Worm (Caenorhabditis elegans) whole organism, young adult: Measurements from ENCODE around the gene gur-5.

Experiments used
- B0019.2 ChIP-seq: fragments of 200-800 bp; sonication (Bioruptor generic); conservative IDR thresholded peaks from 2 replicates; pipeline ENCODE4 v1.3.6; 2022; ENCODE audit warnings: missing genetic modification reagents, missing genetic modification characterization, missing compliant biosample characterization
- B0035.1 ChIP-seq: sonication (generic microtip); optimal IDR thresholded peaks from 2 replicates; lab custom pipeline; 2016; ENCODE audit warnings: missing genetic modification characterization, mild to moderate bottlenecking, missing compliant biosample characterization, missing genotype, missing genetic modification reagents
- B0261.1 ChIP-seq: sonication (generic microtip); optimal IDR thresholded peaks from 2 replicates; lab custom pipeline; 2016; ENCODE audit warnings: mild to moderate bottlenecking, missing genetic modification characterization, moderate library complexity, missing compliant biosample characterization
- C17E4.6 ChIP-seq: fragments of 200-800 bp; sonication (Bioruptor generic); IDR thresholded peaks from 2 replicates; pipeline ENCODE4 v1.3.6; 2022; ENCODE audit warnings: missing genetic modification reagents, missing genetic modification characterization, missing compliant biosample characterization
- F57C9.4 ChIP-seq: sonication (generic microtip); optimal IDR thresholded peaks from 2 replicates; lab custom pipeline; 2017; ENCODE audit warnings: mild to moderate bottlenecking, missing genetic modification characterization, missing compliant biosample characterization
- K11D2.4 ChIP-seq: fragments of 200-800 bp; sonication (Bioruptor generic); IDR thresholded peaks from 2 replicates; pipeline ENCODE4 v1.3.6; 2022; ENCODE audit warnings: missing genetic modification reagents, missing genetic modification characterization, missing compliant biosample characterization
- T26A5.8 ChIP-seq: sonication (generic microtip); optimal IDR thresholded peaks from 2 replicates; lab custom pipeline; 2016; ENCODE audit warnings: missing genetic modification characterization, missing compliant biosample characterization
- Y67H2A.10 ChIP-seq: fragments of 200-800 bp; sonication (Bioruptor generic); conservative IDR thresholded peaks from 2 replicates; pipeline ENCODE4 v1.3.6; 2022; ENCODE audit warnings: missing genetic modification reagents, missing genetic modification characterization, missing compliant biosample characterization
- Y95B8A.8 ChIP-seq: fragments of 200-800 bp; sonication (Bioruptor generic); IDR thresholded peaks from 2 replicates; pipeline ENCODE4 v1.3.6; 2022; ENCODE audit warnings: missing genetic modification reagents, missing genetic modification characterization, missing compliant biosample characterization
- aptf-3 ChIP-seq: fragments of 200-800 bp; sonication (Bioruptor generic); IDR thresholded peaks from 2 replicates; pipeline ENCODE4 v1.3.6; 2022; ENCODE audit warnings: missing genetic modification characterization, missing compliant biosample characterization
- atf-7 ChIP-seq: sonication (generic microtip); optimal IDR thresholded peaks from 2 replicates; lab custom pipeline; 2017; ENCODE audit warnings: mild to moderate bottlenecking, missing genetic modification characterization, missing compliant biosample characterization
- athp-1 ChIP-seq: sonication (generic microtip); optimal IDR thresholded peaks from 2 replicates; lab custom pipeline; 2017; ENCODE audit warnings: mild to moderate bottlenecking, missing genetic modification characterization, missing compliant biosample characterization
- bed-2 ChIP-seq: fragments of 200-800 bp; sonication (Bioruptor generic); IDR thresholded peaks from 2 replicates; pipeline ENCODE4 v1.3.6; 2022; ENCODE audit warnings: missing genetic modification reagents, missing genetic modification characterization, missing compliant biosample characterization
- ccch-3 ChIP-seq: fragments of 200-800 bp; sonication (Bioruptor generic); optimal IDR thresholded peaks from 2 replicates; lab custom pipeline; 2018; ENCODE audit warnings: mild to moderate bottlenecking, missing genetic modification characterization, missing compliant biosample characterization
- cebp-2 ChIP-seq: fragments of 200-800 bp; sonication (Bioruptor generic); IDR thresholded peaks from 2 replicates; pipeline ENCODE4 v1.3.6; 2022; ENCODE audit warnings: missing genetic modification characterization, missing compliant biosample characterization
- ceh-79 ChIP-seq: sonication (generic microtip); optimal IDR thresholded peaks from 2 replicates; lab custom pipeline; 2017; ENCODE audit warnings: mild to moderate bottlenecking, missing genetic modification characterization, missing compliant biosample characterization
- dpff-1 ChIP-seq: sonication (generic microtip); optimal IDR thresholded peaks from 2 replicates; lab custom pipeline; 2017; ENCODE audit warnings: mild to moderate bottlenecking, missing genetic modification characterization, missing compliant biosample characterization
- ekl-4 ChIP-seq: fragments of 200-800 bp; sonication (Bioruptor generic); IDR thresholded peaks from 2 replicates; pipeline ENCODE4 v1.3.6; 2022; ENCODE audit warnings: missing genetic modification reagents, missing genetic modification characterization, missing compliant biosample characterization
- fkh-3 ChIP-seq: sonication (generic microtip); optimal IDR thresholded peaks from 2 replicates; lab custom pipeline; 2016; ENCODE audit warnings: mild to moderate bottlenecking, missing genetic modification characterization, missing compliant biosample characterization
- him-1 ChIP-seq: sonication (generic microtip); optimal IDR thresholded peaks from 2 replicates; lab custom pipeline; 2016; ENCODE audit warnings: missing genotype, missing genetic modification reagents, missing genetic modification characterization, missing compliant biosample characterization
- hmg-20 ChIP-seq: fragments of 200-800 bp; sonication (Bioruptor generic); IDR thresholded peaks from 2 replicates; pipeline ENCODE4 v1.3.6; 2022; ENCODE audit warnings: missing genetic modification reagents, missing genetic modification characterization, missing compliant biosample characterization
- hrde-1 ChIP-seq: sonication (generic microtip); optimal IDR thresholded peaks from 2 replicates; lab custom pipeline; 2016; ENCODE audit warnings: missing genetic modification characterization, mild to moderate bottlenecking, missing compliant biosample characterization, moderate library complexity, missing genotype, missing genetic modification reagents, borderline replicate concordance
- lin-35 ChIP-seq, 3 experiments: fragments of 150-350 bp in 2 of 3; sonication (generic microtip) in 1 of 3; optimal IDR thresholded peaks; 2 replicates each; lab custom pipeline; 2014 to 2018; ENCODE audit warnings: missing biosample characterization in 3 of 3, missing genetic modification characterization in 3 of 3, missing genetic modification reagents in 3 of 3
- lin-40 ChIP-seq: sonication (generic microtip); optimal IDR thresholded peaks from 2 replicates; lab custom pipeline; 2016; ENCODE audit warnings: missing genetic modification characterization, mild to moderate bottlenecking, missing compliant biosample characterization, missing genotype, missing genetic modification reagents
- lin-54 ChIP-seq: fragments of 200-800 bp; sonication (Bioruptor generic); optimal IDR thresholded peaks from 2 replicates; lab custom pipeline; 2018; ENCODE audit warnings: mild to moderate bottlenecking, missing genetic modification characterization, missing compliant biosample characterization
- lir-1 ChIP-seq: fragments of 200-800 bp; sonication (Bioruptor generic); conservative IDR thresholded peaks from 2 replicates; pipeline ENCODE4 v1.3.6; 2022; ENCODE audit warnings: missing genetic modification reagents, missing genetic modification characterization, missing compliant biosample characterization
- mcd-1 ChIP-seq: fragments of 200-800 bp; sonication (Bioruptor generic); IDR thresholded peaks from 2 replicates; pipeline ENCODE4 v1.3.6; 2022; ENCODE audit warnings: missing genetic modification reagents, missing genetic modification characterization, missing compliant biosample characterization
- mel-28 ChIP-seq: sonication (generic microtip); optimal IDR thresholded peaks from 2 replicates; lab custom pipeline; 2016; ENCODE audit warnings: borderline replicate concordance, mild to moderate bottlenecking, missing genetic modification characterization, missing compliant biosample characterization
- mxl-1 ChIP-seq: sonication (generic microtip); optimal IDR thresholded peaks from 2 replicates; lab custom pipeline; 2016; ENCODE audit warnings: missing genetic modification characterization, missing compliant biosample characterization
- nfya-2 ChIP-seq: fragments of 200-800 bp; sonication (Bioruptor generic); IDR thresholded peaks from 2 replicates; pipeline ENCODE4 v1.3.6; 2022; ENCODE audit warnings: missing genetic modification reagents, missing genetic modification characterization, missing compliant biosample characterization
- repo-1 ChIP-seq: sonication (generic microtip); optimal IDR thresholded peaks from 2 replicates; lab custom pipeline; 2017; ENCODE audit warnings: mild to moderate bottlenecking, missing genetic modification characterization, missing compliant biosample characterization
- sdz-38 ChIP-seq: sonication (generic microtip); optimal IDR thresholded peaks from 2 replicates; lab custom pipeline; 2016; ENCODE audit warnings: missing genotype, missing genetic modification characterization, missing compliant biosample characterization
- snpc-1.3 ChIP-seq: sonication (generic microtip); optimal IDR thresholded peaks from 2 replicates; lab custom pipeline; 2017; ENCODE audit warnings: missing genetic modification characterization, mild to moderate bottlenecking, missing compliant biosample characterization, antibody characterized with exemption, moderate library complexity, missing genotype, missing genetic modification reagents; ENCODE audit not compliant: insufficient read depth
- snpc-3.4 ChIP-seq: sonication (generic microtip); optimal IDR thresholded peaks from 2 replicates; lab custom pipeline; 2017; ENCODE audit warnings: missing genetic modification characterization, mild to moderate bottlenecking, missing compliant biosample characterization, antibody characterized with exemption, moderate library complexity, missing genotype, missing genetic modification reagents
- somi-1 ChIP-seq: fragments of 200-800 bp; sonication (Bioruptor generic); optimal IDR thresholded peaks from 2 replicates; lab custom pipeline; 2018; ENCODE audit warnings: mild to moderate bottlenecking, missing genetic modification characterization, missing compliant biosample characterization
- sptf-2 ChIP-seq: fragments of 200-800 bp; sonication (Bioruptor generic); optimal IDR thresholded peaks from 2 replicates; lab custom pipeline; 2018; ENCODE audit warnings: mild to moderate bottlenecking, missing genetic modification characterization, missing compliant biosample characterization
- tlf-1 ChIP-seq: fragments of 200-800 bp; sonication (Bioruptor generic); optimal IDR thresholded peaks from 2 replicates; lab custom pipeline; 2018; ENCODE audit warnings: mild to moderate bottlenecking, missing genetic modification characterization, missing compliant biosample characterization
- unc-130 ChIP-seq: sonication (generic microtip); optimal IDR thresholded peaks from 2 replicates; lab custom pipeline; 2016; ENCODE audit warnings: missing genetic modification reagents, missing genetic modification characterization, missing compliant biosample characterization
- zfh-2 ChIP-seq: fragments of 200-800 bp; sonication (Bioruptor generic); conservative IDR thresholded peaks from 2 replicates; pipeline ENCODE4 v1.3.6; 2022; ENCODE audit warnings: missing genetic modification reagents, missing genetic modification characterization, missing compliant biosample characterization
- ztf-22 ChIP-seq: fragments of 200-800 bp; sonication (Bioruptor generic); optimal IDR thresholded peaks from 2 replicates; lab custom pipeline; 2018; ENCODE audit warnings: mild to moderate bottlenecking, missing genetic modification characterization, moderate library complexity, missing compliant biosample characterization
- ztf-26 ChIP-seq: sonication (generic microtip); optimal IDR thresholded peaks from 2 replicates; lab custom pipeline; 2017; ENCODE audit warnings: missing genetic modification characterization, missing compliant biosample characterization
- ztf-28 ChIP-seq: fragments of 200-800 bp; sonication (Bioruptor generic); IDR thresholded peaks from 2 replicates; pipeline ENCODE4 v1.3.6; 2022; ENCODE audit warnings: missing genetic modification reagents, missing genetic modification characterization, missing compliant biosample characterization
- ztf-6 ChIP-seq: fragments of 200-800 bp; sonication (Bioruptor generic); IDR thresholded peaks from 2 replicates; pipeline ENCODE4 v1.3.6; 2022; ENCODE audit warnings: missing genetic modification reagents, missing genetic modification characterization, missing compliant biosample characterization

gur-5 gene

ce11 chrII:5297718-5298117 is 12.6 kb downstream of the gur-5 start:
- TF ChIP-seq B0261.1 (tag; lab: Kevin White, UChicago) (no peak), somi-1 (GFP tag; lab: Kevin White, UChicago) (no peak), atf-7 (no peak), nfya-2 (no peak), ztf-26 (tag; lab: Kevin White, UChicago) (no peak), lin-35 (GFP tag; optimal IDR thresholded peaks at IDR 0.05; lab: Kevin White, UChicago) (no peak), lir-1 (no peak), unc-130 (GFP tag; lab: Kevin White, UChicago) (no peak), fkh-3 (tag; lab: Kevin White, UChicago) (no peak), B0035.1 (tag; lab: Kevin White, UChicago) (no peak), ztf-6 (GFP tag; lab: Robert Waterston, UW) (no peak), mxl-1 (tag; lab: Kevin White, UChicago) (no peak), C17E4.6 (GFP tag; lab: Robert Waterston, UW) (no peak), aptf-3 (GFP tag; lab: Robert Waterston, UW) (no peak), Y67H2A.10 (GFP tag; lab: Robert Waterston, UW) (no peak), ekl-4 (GFP tag; lab: Robert Waterston, UW) (no peak)
- TF ChIP-seq, all 124 proteins: peak for 0

- TF ChIP-seq ztf-28 (GFP tag; lab: Robert Waterston, UW) (no peak), K11D2.4 (no peak), zfh-2 (no peak), dpff-1 (tag; lab: Kevin White, UChicago) (no peak), bed-2 (no peak), athp-1 (tag; lab: Kevin White, UChicago) (no peak), tlf-1 (no peak), cebp-2 (GFP tag; lab: Robert Waterston, UW) (no peak), ztf-22 (no peak), hmg-20 (GFP tag; lab: Robert Waterston, UW) (no peak), ceh-79 (tag; lab: Kevin White, UChicago) (no peak), him-1 (no peak), lin-40 (tag; lab: Kevin White, UChicago) (no peak), snpc-1.3 (tag; lab: Kevin White, UChicago) (no peak), snpc-3.4 (tag; lab: Kevin White, UChicago) (no peak), nfya-2 (no peak), B0019.2 (GFP tag; lab: Robert Waterston, UW) (no peak), B0035.1 (tag; lab: Kevin White, UChicago) (no peak), mcd-1 (GFP tag; lab: Robert Waterston, UW) (no peak), lin-54 (GFP tag; lab: Kevin White, UChicago) (no peak)
- TF ChIP-seq, all 124 proteins: peak for 0
These were observed 16.7 kb downstream of the gur-5 start for ce11 chrII:5301810-5302209.

ce11 chrII:5305121-5305520 is 20.0 kb downstream of the gur-5 start:
- TF ChIP-seq unc-130 (GFP tag; lab: Kevin White, UChicago) (no peak), snpc-1.3 (tag; lab: Kevin White, UChicago) (no peak), Y95B8A.8 (GFP tag; lab: Robert Waterston, UW) (no peak), ekl-4 (GFP tag; lab: Robert Waterston, UW) (no peak), mel-28 (no peak), F57C9.4 (tag; lab: Kevin White, UChicago) (no peak), sdz-38 (tag; lab: Kevin White, UChicago) (no peak), T26A5.8 (tag; lab: Kevin White, UChicago) (no peak), aptf-3 (GFP tag; lab: Robert Waterston, UW) (no peak), repo-1 (tag; lab: Kevin White, UChicago) (no peak), ztf-26 (tag; lab: Kevin White, UChicago) (no peak), hrde-1 (tag; lab: Kevin White, UChicago) (no peak), sptf-2 (GFP tag; lab: Kevin White, UChicago) (no peak), ccch-3 (GFP tag; lab: Kevin White, UChicago) (no peak)
